Fruit fly (Drosophila melanogaster) whole organism, embryonic: ENCODE measurements around the gene Fbxl4.

Experiments used
- Asciz ChIP-seq: fragments of 200-800 bp; sonication (Bioruptor generic); optimal IDR thresholded peaks from 2 replicates; lab custom pipeline; 2017; ENCODE audit warnings: missing biosample characterization, mild to moderate bottlenecking, missing genetic modification characterization, missing genetic modification reagents
- Atf-2 ChIP-seq: fragments of 200-800 bp; sonication (Bioruptor generic); optimal IDR thresholded peaks from 2 replicates; lab custom pipeline; 2016; ENCODE audit warnings: missing biosample characterization, missing genetic modification characterization
- Bgb ChIP-seq: fragments of 200-800 bp; sonication (Bioruptor generic); IDR thresholded peaks from 2 replicates; pipeline ENCODE4 v1.3.6; 2022; ENCODE audit warnings: missing biosample characterization, missing genetic modification characterization; ENCODE audit not compliant: partially characterized antibody
- CG10209 ChIP-seq: fragments of 200-800 bp; sonication (Bioruptor generic); optimal IDR thresholded peaks from 3 replicates; lab custom pipeline; 2017; ENCODE audit warnings: missing biosample characterization, mild to moderate bottlenecking, missing genetic modification characterization, missing genetic modification reagents
- CG10321 ChIP-seq: fragments of 200-800 bp; sonication (Bioruptor generic); IDR thresholded peaks from 2 replicates; pipeline ENCODE4 v1.3.6; 2022; ENCODE audit warnings: missing biosample characterization, missing genetic modification characterization
- CG10565 ChIP-seq: fragments of 200-800 bp; sonication (Bioruptor generic); optimal IDR thresholded peaks from 3 replicates; lab custom pipeline; 2016; ENCODE audit warnings: missing biosample characterization, mild to moderate bottlenecking, missing genetic modification characterization
- CG11695 ChIP-seq: fragments of 200-800 bp; sonication (Bioruptor generic); IDR thresholded peaks from 3 replicates; pipeline ENCODE4 v1.3.6; 2022; ENCODE audit warnings: missing biosample characterization, missing genetic modification characterization
- CG15269 ChIP-seq: fragments of 200-800 bp; sonication (Bioruptor generic); optimal IDR thresholded peaks from 2 replicates; lab custom pipeline; 2018; ENCODE audit warnings: missing biosample characterization, mild to moderate bottlenecking, missing genetic modification characterization, moderate library complexity
- CG15479 ChIP-seq: fragments of 200-800 bp; sonication (Bioruptor generic); optimal IDR thresholded peaks from 3 replicates; lab custom pipeline; 2019; ENCODE audit warnings: missing biosample characterization, mild to moderate bottlenecking, missing genetic modification characterization, moderate library complexity
- CG16815 ChIP-seq: fragments of 200-800 bp; sonication (Bioruptor generic); optimal IDR thresholded peaks from 3 replicates; lab custom pipeline; 2017; ENCODE audit warnings: missing biosample characterization, mild to moderate bottlenecking, missing genetic modification characterization
- CG16863 ChIP-seq: fragments of 200-800 bp; sonication (Bioruptor generic); optimal IDR thresholded peaks from 3 replicates; lab custom pipeline; 2016; ENCODE audit warnings: missing biosample characterization, missing genetic modification characterization
- CG18262 ChIP-seq: fragments of 200-800 bp; optimal IDR thresholded peaks from 3 replicates; lab custom pipeline; 2019; ENCODE audit warnings: missing biosample characterization, mild to moderate bottlenecking, missing genetic modification characterization, moderate library complexity
- CG3065 ChIP-seq: fragments of 200-800 bp; sonication (Bioruptor generic); optimal IDR thresholded peaks from 2 replicates; lab custom pipeline; 2016; ENCODE audit warnings: missing biosample characterization, missing genetic modification characterization
- CG33557 ChIP-seq: fragments of 200-800 bp; sonication (Bioruptor generic); optimal IDR thresholded peaks from 2 replicates; lab custom pipeline; 2019; ENCODE audit warnings: missing biosample characterization, mild to moderate bottlenecking, missing genetic modification characterization, moderate library complexity
- CG4617 ChIP-seq: fragments of 200-800 bp; sonication (Bioruptor generic); optimal IDR thresholded peaks from 3 replicates; lab custom pipeline; 2016; ENCODE audit warnings: missing biosample characterization, missing genetic modification characterization, borderline replicate concordance
- CG5245 ChIP-seq: fragments of 200-800 bp; sonication (Bioruptor generic); optimal IDR thresholded peaks from 3 replicates; lab custom pipeline; 2016; ENCODE audit warnings: missing biosample characterization, missing genetic modification characterization
- CG8290 ChIP-seq, 3 experiments: fragments of 200-800 bp; sonication (Bioruptor generic); optimal IDR thresholded peaks; 2 replicates each; lab custom pipeline; 2016 to 2019; ENCODE audit warnings: missing biosample characterization in 3 of 3, missing genetic modification characterization in 3 of 3, mild to moderate bottlenecking in 2 of 3, moderate library complexity in 1 of 3
- CG8478 ChIP-seq: fragments of >200 bp; optimal IDR thresholded peaks from 2 replicates; lab custom pipeline; 2018
- CG9932 ChIP-seq: fragments of 200-800 bp; sonication (Bioruptor generic); IDR thresholded peaks from 2 replicates; pipeline ENCODE4 v1.3.6; 2022; ENCODE audit warnings: missing biosample characterization, missing genetic modification characterization
- CHES-1-like ChIP-seq: fragments of 200-800 bp; sonication (Bioruptor generic); optimal IDR thresholded peaks from 2 replicates; lab custom pipeline; 2016; ENCODE audit warnings: missing biosample characterization, missing genetic modification characterization
- Chrac-16 ChIP-seq: fragments of 200-800 bp; sonication (Bioruptor generic); optimal IDR thresholded peaks from 3 replicates; lab custom pipeline; 2016; ENCODE audit warnings: missing biosample characterization, missing genetic modification characterization
- D19A ChIP-seq: fragments of 200-800 bp; optimal IDR thresholded peaks from 3 replicates; lab custom pipeline; 2019; ENCODE audit warnings: missing biosample characterization, mild to moderate bottlenecking, missing genetic modification characterization, moderate library complexity
- Hand ChIP-seq: fragments of 200-800 bp; sonication (Bioruptor generic); optimal IDR thresholded peaks from 2 replicates; lab custom pipeline; 2017; ENCODE audit warnings: mild to moderate bottlenecking, missing biosample characterization, missing genetic modification reagents, missing genetic modification characterization
- NC2α ChIP-seq: fragments of 200-800 bp; sonication (Bioruptor generic); optimal IDR thresholded peaks from 2 replicates; lab custom pipeline; 2016; ENCODE audit warnings: missing biosample characterization, missing genetic modification characterization
- Rx ChIP-seq: fragments of 200-800 bp; sonication (Bioruptor generic); IDR thresholded peaks from 2 replicates; pipeline ENCODE4 v1.3.6; 2022; ENCODE audit warnings: missing biosample characterization, missing genetic modification characterization
- Sox100B ChIP-seq: fragments of 200-800 bp; sonication (Bioruptor generic); optimal IDR thresholded peaks from 3 replicates; lab custom pipeline; 2018; ENCODE audit warnings: missing biosample characterization, mild to moderate bottlenecking, missing genetic modification characterization
- Xbp1 ChIP-seq: fragments of 200-800 bp; sonication (Bioruptor generic); optimal IDR thresholded peaks from 3 replicates; lab custom pipeline; 2016; ENCODE audit warnings: missing biosample characterization, mild to moderate bottlenecking, missing genetic modification characterization
- YL-1 ChIP-seq: fragments of 200-800 bp; sonication (Bioruptor generic); optimal IDR thresholded peaks from 3 replicates; lab custom pipeline; 2017; ENCODE audit warnings: missing biosample characterization, mild to moderate bottlenecking, missing genetic modification characterization
- ac ChIP-seq: fragments of 200-800 bp; sonication (Bioruptor generic); optimal IDR thresholded peaks from 3 replicates; lab custom pipeline; 2017; ENCODE audit warnings: missing biosample characterization, mild to moderate bottlenecking, missing genetic modification characterization
- al ChIP-seq: fragments of 200-800 bp; sonication (Bioruptor generic); IDR thresholded peaks from 2 replicates; pipeline ENCODE4 v1.3.6; 2022; ENCODE audit warnings: missing biosample characterization, missing genetic modification characterization
- br ChIP-seq: fragments of >200 bp; optimal IDR thresholded peaks from 2 replicates; lab custom pipeline; 2017
- bsh ChIP-seq, 2 experiments: fragments of 200-800 bp; sonication (Bioruptor generic); optimal IDR thresholded peaks; 2 replicates each; lab custom pipeline; 2017 to 2018; ENCODE audit warnings: mild to moderate bottlenecking in 2 of 2, missing biosample characterization in 2 of 2, missing genetic modification characterization in 2 of 2, moderate library complexity in 1 of 2
- cas ChIP-seq: fragments of 200-800 bp; sonication (Bioruptor generic); IDR thresholded peaks from 2 replicates; pipeline ENCODE4 v1.3.6; 2022; ENCODE audit warnings: missing biosample characterization, missing genetic modification characterization
- danr ChIP-seq: fragments of 200-800 bp; sonication (Bioruptor generic); IDR thresholded peaks from 2 replicates; pipeline ENCODE4 v1.3.6; 2022; ENCODE audit warnings: missing biosample characterization, missing genetic modification characterization
- dmrt99B ChIP-seq: fragments of 200-800 bp; sonication (Bioruptor generic); optimal IDR thresholded peaks from 2 replicates; lab custom pipeline; 2018; ENCODE audit warnings: missing biosample characterization, mild to moderate bottlenecking, missing genetic modification characterization, moderate library complexity
- en ChIP-seq: fragments of 200-800 bp; sonication (Bioruptor generic); optimal IDR thresholded peaks from 2 replicates; lab custom pipeline; 2016; ENCODE audit warnings: missing biosample characterization, missing genetic modification characterization
- fd102C ChIP-seq: fragments of 200-800 bp; sonication (Bioruptor generic); optimal IDR thresholded peaks from 2 replicates; lab custom pipeline; 2018; ENCODE audit warnings: missing biosample characterization, mild to moderate bottlenecking, missing genetic modification characterization, moderate library complexity
- insv ChIP-seq, 2 experiments: fragments of 200-800 bp; sonication (Bioruptor generic); optimal IDR thresholded peaks; 3 replicates each; lab custom pipeline; 2016 to 2018; ENCODE audit warnings: missing biosample characterization in 2 of 2, missing genetic modification characterization in 2 of 2
- lab ChIP-seq: fragments of 200-800 bp; sonication (Bioruptor generic); optimal IDR thresholded peaks from 3 replicates; lab custom pipeline; 2017; ENCODE audit warnings: missing biosample characterization, missing genetic modification characterization, mild to moderate bottlenecking, moderate library complexity, missing genetic modification reagents
- nerfin-2 ChIP-seq: fragments of 200-800 bp; sonication (Bioruptor generic); IDR thresholded peaks from 2 replicates; pipeline ENCODE4 v1.3.6; 2022; ENCODE audit warnings: missing biosample characterization, missing genetic modification characterization; ENCODE audit not compliant: partially characterized antibody
- nom ChIP-seq: fragments of 200-800 bp; sonication (Bioruptor generic); optimal IDR thresholded peaks from 2 replicates; lab custom pipeline; 2017; ENCODE audit warnings: missing biosample characterization, missing genetic modification characterization, mild to moderate bottlenecking, moderate library complexity, missing genetic modification reagents
- oc ChIP-seq: fragments of 200-800 bp; sonication (Bioruptor generic); optimal IDR thresholded peaks from 2 replicates; lab custom pipeline; 2018; ENCODE audit warnings: missing biosample characterization, mild to moderate bottlenecking, missing genetic modification characterization, moderate library complexity
- ro ChIP-seq: fragments of 200-800 bp; sonication (Bioruptor generic); IDR thresholded peaks from 2 replicates; pipeline ENCODE4 v1.3.6; 2022; ENCODE audit warnings: missing biosample characterization, missing genetic modification characterization
- sisA ChIP-seq: fragments of 200-800 bp; sonication (Bioruptor generic); IDR thresholded peaks from 2 replicates; pipeline ENCODE4 v1.3.6; 2022; ENCODE audit warnings: missing biosample characterization, missing genetic modification characterization
- slou ChIP-seq: fragments of 200-800 bp; sonication (Bioruptor generic); optimal IDR thresholded peaks from 3 replicates; lab custom pipeline; 2016; ENCODE audit warnings: missing biosample characterization, missing genetic modification characterization
- slp2 ChIP-seq: fragments of 200-800 bp; sonication (Bioruptor generic); optimal IDR thresholded peaks from 2 replicates; lab custom pipeline; 2016; ENCODE audit warnings: missing biosample characterization, missing genetic modification characterization
- sob ChIP-seq: fragments of 200-800 bp; sonication (Bioruptor generic); IDR thresholded peaks from 2 replicates; pipeline ENCODE4 v1.3.6; 2022; ENCODE audit warnings: missing biosample characterization, missing genetic modification characterization
- sr ChIP-seq: fragments of 200-800 bp; sonication (Bioruptor generic); IDR thresholded peaks from 3 replicates; pipeline ENCODE4 v1.3.6; 2022; ENCODE audit warnings: missing biosample characterization, missing genetic modification characterization
- ssp ChIP-seq: fragments of 200-800 bp; sonication (Bioruptor generic); IDR thresholded peaks from 2 replicates; pipeline ENCODE4 v1.3.6; 2022; ENCODE audit warnings: missing biosample characterization, missing genetic modification characterization
- vnd ChIP-seq: fragments of 200-800 bp; sonication (Bioruptor generic); IDR thresholded peaks from 3 replicates; pipeline ENCODE4 v1.3.6; 2022; ENCODE audit warnings: missing biosample characterization, missing genetic modification characterization; ENCODE audit not compliant: partially characterized antibody

The Fbxl4 gene

dm6 chrX:14237873-14238394 is at the start of gene Fbxl4, which contains the start of gene Dus2 (continued):
- peak; percentile 92 for TF ChIP-seq CG10209 (GFP tag; lab: Kevin White, UChicago)
- peak; percentile 33 to 91 for TF ChIP-seq bsh (GFP tag; optimal IDR thresholded peaks at IDR 0.05; lab: Kevin White, UChicago)
- TF ChIP-seq insv (GFP tag; optimal IDR thresholded peaks at IDR 0.05; lab: Kevin White, UChicago) = peak in 1 of 2 experiments; percentile 65
- peak; percentile 46 for TF ChIP-seq CG8290 (GFP tag; optimal IDR thresholded peaks at IDR 0.05; lab: Kevin White, UChicago)
- peak; percentile 78 to 94 for TF ChIP-seq CG8290 (tag; optimal IDR thresholded peaks at IDR 0.05; lab: Kevin White, UChicago)
- peak; percentile 96 for TF ChIP-seq Xbp1
- TF ChIP-seq CG16863 = peak; percentile 91
- peak; percentile 63 for TF ChIP-seq NC2α (GFP tag; lab: Kevin White, UChicago)
- TF ChIP-seq al = peak; percentile 81
- peak; percentile 49 for TF ChIP-seq fd102C (GFP tag; lab: Kevin White, UChicago)
- peak; percentile 66 for TF ChIP-seq nom
- peak; percentile 76 for TF ChIP-seq en (GFP tag; lab: Kevin White, UChicago)
- TF ChIP-seq CG5245 = peak; percentile 91
- peak; percentile 72; the same call in 2 of the 3 replicates for TF ChIP-seq sr (GFP tag; lab: Robert Waterston, UW)
- no peak for TF ChIP-seq br (lab: Kevin White, UChicago)
- TF ChIP-seq sisA (GFP tag; lab: Robert Waterston, UW) = peak; percentile 94
- peak; percentile 88 for TF ChIP-seq CG15269 (tag; lab: Kevin White, UChicago)
- TF ChIP-seq CG18262 (tag; lab: Kevin White, UChicago) = peak; percentile 91
- TF ChIP-seq ac = peak; percentile 45
- no peak for TF ChIP-seq CG15479 (GFP tag; lab: Kevin White, UChicago)
- peak; percentile 89 for TF ChIP-seq Rx (GFP tag; lab: Robert Waterston, UW)
- TF ChIP-seq D19A = peak; percentile 80
- peak; percentile 83 for TF ChIP-seq CG33557 (GFP tag; lab: Kevin White, UChicago)
- no peak for TF ChIP-seq CG8478
- TF ChIP-seq oc (tag; lab: Kevin White, UChicago) = peak; percentile 63
- peak; percentile 80 for TF ChIP-seq CG3065 (GFP tag; lab: Kevin White, UChicago)
- peak; percentile 89 for TF ChIP-seq CHES-1-like (GFP tag; lab: Kevin White, UChicago)
- TF ChIP-seq CG16815 (GFP tag; lab: Kevin White, UChicago) = peak; percentile 94
- peak; percentile 58; the same call in 1 of the 2 replicates for TF ChIP-seq Bgb (GFP tag; lab: Robert Waterston, UW)
- TF ChIP-seq ssp (GFP tag; lab: Robert Waterston, UW) = peak; percentile 85
- TF ChIP-seq slp2 (GFP tag; lab: Kevin White, UChicago) = peak; percentile 88
- peak; percentile 81 for TF ChIP-seq danr (GFP tag; lab: Robert Waterston, UW)
- TF ChIP-seq CG10321 = peak; percentile 62
- TF ChIP-seq lab (GFP tag; lab: Kevin White, UChicago) = peak; percentile 92
- TF ChIP-seq CG11695 (GFP tag; lab: Robert Waterston, UW) = peak; percentile 83
- peak; percentile 66 for TF ChIP-seq Hand (GFP tag; lab: Kevin White, UChicago)
- peak; percentile 88 for TF ChIP-seq slou
- TF ChIP-seq Atf-2 = peak; percentile 88
- TF ChIP-seq ro (GFP tag; lab: Robert Waterston, UW) = peak; percentile 83
- TF ChIP-seq dmrt99B (tag; lab: Kevin White, UChicago) = peak; percentile 90
- peak; percentile 76 for TF ChIP-seq Asciz (GFP tag; lab: Kevin White, UChicago)
- peak; percentile 67 for TF ChIP-seq CG10565
- peak; percentile 42; the same call in 1 of the 3 replicates for TF ChIP-seq vnd
- TF ChIP-seq sob (GFP tag; lab: Robert Waterston, UW) = peak; percentile 93
- TF ChIP-seq CG4617 (GFP tag; lab: Kevin White, UChicago) = peak; percentile 76
- TF ChIP-seq Sox100B (GFP tag; lab: Kevin White, UChicago) = peak; percentile 91
- TF ChIP-seq nerfin-2 (GFP tag; lab: Robert Waterston, UW) = no peak
- peak; percentile 81 for TF ChIP-seq YL-1 (GFP tag; lab: Kevin White, UChicago)
- TF ChIP-seq CG9932 (GFP tag; lab: Robert Waterston, UW) = peak; percentile 94
- TF ChIP-seq Chrac-16 = peak; percentile 94
- peak; percentile 79 for TF ChIP-seq cas
